Worm (Caenorhabditis elegans) whole organism, mixed stage, embryonic: ENCODE data around the gene pgl-3.

Experiments
- M03D4.4 ChIP-seq: sonication (generic microtip); optimal IDR thresholded peaks from 2 replicates; lab custom pipeline; 2017; ENCODE audit warnings: mild to moderate bottlenecking, missing genetic modification characterization, missing compliant biosample characterization
- blmp-1 ChIP-seq: fragments of 150-350 bp; optimal IDR thresholded peaks from 2 replicates; lab custom pipeline; 2014; ENCODE audit warnings: missing biosample characterization, missing genetic modification characterization
- ceh-39 ChIP-seq: fragments of 150-350 bp; optimal IDR thresholded peaks from 2 replicates; lab custom pipeline; 2014; ENCODE audit warnings: missing biosample characterization, missing genetic modification characterization
- ceh-83 ChIP-seq: fragments of 200-800 bp; sonication (Bioruptor generic); optimal IDR thresholded peaks from 2 replicates; lab custom pipeline; 2018; ENCODE audit warnings: mild to moderate bottlenecking, missing genetic modification characterization, missing compliant biosample characterization
- elt-1 ChIP-seq: sonication (generic microtip); optimal IDR thresholded peaks from 2 replicates; lab custom pipeline; 2017; ENCODE audit warnings: missing genetic modification characterization, mild to moderate bottlenecking, missing compliant biosample characterization, antibody characterized with exemption, moderate library complexity, borderline replicate concordance; ENCODE audit not compliant: insufficient read depth
- elt-3 ChIP-seq: fragments of 150-350 bp; optimal IDR thresholded peaks from 2 replicates; lab custom pipeline; 2014; ENCODE audit warnings: missing biosample characterization, missing genetic modification characterization
- flh-1 ChIP-seq: fragments of 200-800 bp; sonication (Bioruptor generic); optimal IDR thresholded peaks from 2 replicates; lab custom pipeline; 2018; ENCODE audit warnings: mild to moderate bottlenecking, missing genetic modification characterization, moderate library complexity, missing compliant biosample characterization
- ham-2 ChIP-seq: fragments of 200-800 bp; sonication (Bioruptor generic); optimal IDR thresholded peaks from 2 replicates; lab custom pipeline; 2018; ENCODE audit warnings: mild to moderate bottlenecking, missing genetic modification characterization, missing compliant biosample characterization
- hlh-1 ChIP-seq: fragments of 150-350 bp; optimal IDR thresholded peaks from 2 replicates; lab custom pipeline; 2014; ENCODE audit warnings: missing biosample characterization, missing genetic modification reagents, missing genetic modification characterization
- lin-13 ChIP-seq: fragments of 150-350 bp; optimal IDR thresholded peaks from 2 replicates; lab custom pipeline; 2014; ENCODE audit warnings: missing biosample characterization, missing genetic modification characterization
- lin-32 ChIP-seq: fragments of 200-800 bp; sonication (Bioruptor generic); optimal IDR thresholded peaks from 2 replicates; lab custom pipeline; 2018; ENCODE audit warnings: mild to moderate bottlenecking, missing genetic modification characterization, missing compliant biosample characterization
- lsy-2 ChIP-seq: fragments of 150-350 bp; optimal IDR thresholded peaks from 2 replicates; lab custom pipeline; 2014; ENCODE audit warnings: missing biosample characterization, missing genetic modification characterization
- mep-1 ChIP-seq: fragments of 150-350 bp; optimal IDR thresholded peaks from 2 replicates; lab custom pipeline; 2017; ENCODE audit warnings: missing biosample characterization, missing genetic modification reagents, missing genetic modification characterization, inconsistent platforms
- mls-2 ChIP-seq: sonication (generic microtip); optimal IDR thresholded peaks from 2 replicates; lab custom pipeline; 2016; ENCODE audit warnings: mild to moderate bottlenecking, missing genetic modification characterization, moderate library complexity, missing compliant biosample characterization
- nhr-12 ChIP-seq: fragments of 150-350 bp; optimal IDR thresholded peaks from 2 replicates; lab custom pipeline; 2014; ENCODE audit warnings: missing biosample characterization, missing genetic modification characterization
- nhr-2 ChIP-seq: fragments of 150-350 bp; optimal IDR thresholded peaks from 2 replicates; lab custom pipeline; 2014; ENCODE audit warnings: missing biosample characterization, missing genetic modification characterization
- nhr-237 ChIP-seq: fragments of 150-350 bp; optimal IDR thresholded peaks from 2 replicates; lab custom pipeline; 2014; ENCODE audit warnings: missing biosample characterization, missing genetic modification characterization
- nhr-28 ChIP-seq: fragments of 150-350 bp; optimal IDR thresholded peaks from 2 replicates; lab custom pipeline; 2014; ENCODE audit warnings: missing biosample characterization, missing genetic modification characterization
- pha-4 ChIP-seq: fragments of 150-350 bp; optimal IDR thresholded peaks from 2 replicates; lab custom pipeline; 2018; ENCODE audit warnings: missing biosample characterization, missing genetic modification reagents, missing genetic modification characterization
- snpc-4 ChIP-seq: fragments of 150-350 bp; optimal IDR thresholded peaks from 2 replicates; lab custom pipeline; 2014; ENCODE audit warnings: missing biosample characterization, missing genetic modification characterization
- tbx-8 ChIP-seq: fragments of 200-800 bp; sonication (Bioruptor generic); optimal IDR thresholded peaks from 2 replicates; lab custom pipeline; 2018; ENCODE audit warnings: mild to moderate bottlenecking, missing genetic modification characterization, moderate library complexity, missing compliant biosample characterization
- unc-120 ChIP-seq: sonication (generic microtip); optimal IDR thresholded peaks from 2 replicates; lab custom pipeline; 2017; ENCODE audit warnings: missing genetic modification characterization, missing compliant biosample characterization; ENCODE audit not compliant: poor library complexity, severe bottlenecking
- unc-39 ChIP-seq: fragments of 150-350 bp; optimal IDR thresholded peaks from 2 replicates; lab custom pipeline; 2014; ENCODE audit warnings: missing biosample characterization, missing genetic modification characterization
- unc-62 ChIP-seq: fragments of 150-350 bp; optimal IDR thresholded peaks from 2 replicates; lab custom pipeline; 2014; ENCODE audit warnings: missing biosample characterization, missing genetic modification reagents, missing genetic modification characterization
- zip-8 ChIP-seq: fragments of 150-350 bp; optimal IDR thresholded peaks from 2 replicates; lab custom pipeline; 2014; ENCODE audit warnings: missing biosample characterization, missing genetic modification characterization
- ztf-11 ChIP-seq: fragments of 150-350 bp; optimal IDR thresholded peaks from 2 replicates; lab custom pipeline; 2014; ENCODE audit warnings: missing biosample characterization, missing genetic modification characterization

Gene pgl-3

ce11 chrV:4769633-4770032, 13.9 kb downstream of the pgl-3 start, which contains the start of gene C18G1.9:
C18G1.9 (minus strand) TSS chrV:4769733.
- no peak for TF ChIP-seq nhr-28 (tag; lab: Kevin White, UChicago)
- no peak for TF ChIP-seq ceh-39 (tag; lab: Kevin White, UChicago)
- TF ChIP-seq blmp-1: no peak

DNA sequence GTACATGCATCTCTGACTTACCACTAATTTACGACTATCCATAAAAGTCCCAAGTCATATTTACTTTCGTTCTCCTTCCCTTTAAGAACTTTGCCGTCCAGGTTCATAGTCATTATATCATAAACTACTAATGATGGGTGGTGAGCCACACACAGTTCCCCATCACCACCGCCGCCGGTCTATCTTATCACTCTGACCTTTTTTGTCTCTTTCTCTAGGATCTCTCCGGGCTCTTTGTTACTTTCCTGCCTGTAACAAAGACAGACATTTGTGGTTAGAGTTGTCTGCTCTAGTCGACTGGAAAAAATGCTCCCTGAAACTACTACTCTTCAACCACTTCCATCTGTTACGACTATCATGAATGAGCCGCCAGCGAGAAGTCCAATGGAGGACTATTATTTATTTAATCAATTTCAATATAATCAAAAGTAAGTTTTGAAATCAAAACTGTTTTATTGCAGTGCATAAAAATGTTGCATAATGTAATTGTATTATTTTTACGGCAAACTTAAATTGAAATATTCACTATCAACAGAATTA, 14.7 kb downstream of the pgl-3 start, which contains the start of gene elt-7:
Gene elt-7 (plus strand): TSS at position 263 of the 540 bp plus-strand sequence.
- TF ChIP-seq ceh-83 (GFP tag; lab: Kevin White, UChicago) (no peak), unc-62 (no peak), mls-2 (tag; lab: Kevin White, UChicago) (no peak), zip-8 (tag; lab: Kevin White, UChicago) (no peak)

- no peak for TF ChIP-seq nhr-2 (tag; lab: Kevin White, UChicago)
- peak; percentile 29 for TF ChIP-seq unc-120 (tag; lab: Kevin White, UChicago)
These were observed 19.4 kb downstream of the pgl-3 start for ce11 chrV:4775140-4775539.

ce11 chrV:4777388-4777986, 21.7 kb downstream of the pgl-3 start, which contains the start of gene C18G1.1:
C18G1.1 (plus strand) TSS chrV:4777960.
- TF ChIP-seq nhr-28 (tag; lab: Kevin White, UChicago) (no peak), mep-1 (tag; lab: Kevin White, UChicago) (no peak), unc-62 (peak; percentile 99), hlh-1 (tag; lab: Kevin White, UChicago) (peak; percentile 89), snpc-4 (no peak), unc-39 (no peak), unc-120 (tag; lab: Kevin White, UChicago) (peak; percentile 26), ztf-11 (no peak)

DNA sequence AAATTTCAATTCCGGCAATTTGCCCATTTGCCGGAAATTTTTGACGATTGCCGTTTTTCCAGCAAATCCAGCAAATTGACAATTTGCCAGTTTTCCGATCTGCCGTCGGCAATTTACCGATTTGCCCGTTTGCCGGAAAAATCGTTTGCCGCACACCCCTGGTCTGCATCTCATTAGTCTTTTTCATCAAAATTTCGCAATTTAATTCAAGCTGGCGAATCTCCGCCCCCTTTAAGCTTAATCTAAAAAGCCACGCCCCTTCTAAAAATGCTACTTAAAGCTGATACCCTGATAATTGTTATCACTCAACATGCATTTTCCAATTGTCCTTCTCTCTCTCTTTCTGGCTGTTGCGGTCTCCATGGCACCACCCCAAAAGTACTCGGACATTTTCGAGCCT, 27.5 kb downstream of the pgl-3 start, which contains the start of gene Y60C6A.1:
Gene Y60C6A.1 (plus strand): TSS at position 301 of the 400 bp plus-strand sequence.
- TF ChIP-seq mep-1 (tag; lab: Kevin White, UChicago) (no peak), lin-13 (tag; lab: Kevin White, UChicago) (no peak), nhr-28 (tag; lab: Kevin White, UChicago) (no peak), hlh-1 (tag; lab: Kevin White, UChicago) (no peak), nhr-237 (tag; lab: Kevin White, UChicago) (no peak), flh-1 (GFP tag; lab: Kevin White, UChicago) (no peak), unc-39 (no peak), snpc-4 (no peak), M03D4.4 (tag; lab: Kevin White, UChicago) (no peak), elt-3 (tag; lab: Kevin White, UChicago) (no peak), tbx-8 (GFP tag; lab: Kevin White, UChicago) (no peak), unc-62 (no peak)
- TF ChIP-seq, all 35 proteins: peak for 0

- TF ChIP-seq nhr-237 (tag; lab: Kevin White, UChicago) (no peak), nhr-12 (tag; lab: Kevin White, UChicago) (no peak)
These were observed 29.6 kb downstream of the pgl-3 start, which contains the start of the genes Y60C6A.2 and Y60C6A.3 for ce11 chrV:4785333-4785852. Y60C6A.2 (minus strand) TSS chrV:4785433. Y60C6A.3 (plus strand) TSS chrV:4785802.

ce11 chrV:4787166-4787565, 31.4 kb downstream of the pgl-3 start, which contains the start of gene R02F11.9:
R02F11.9 (plus strand) TSS chrV:4787466.
- TF ChIP-seq unc-39 (no peak), M03D4.4 (tag; lab: Kevin White, UChicago) (no peak), pha-4 (tag; lab: Kevin White, UChicago) (no peak), lin-13 (tag; lab: Kevin White, UChicago) (no peak), mls-2 (tag; lab: Kevin White, UChicago) (no peak), flh-1 (GFP tag; lab: Kevin White, UChicago) (no peak), lin-32 (GFP tag; lab: Kevin White, UChicago) (no peak), blmp-1 (no peak), elt-1 (tag; lab: Kevin White, UChicago) (no peak), zip-8 (tag; lab: Kevin White, UChicago) (no peak), ham-2 (no peak), lsy-2 (no peak), hlh-1 (tag; lab: Kevin White, UChicago) (no peak), nhr-237 (tag; lab: Kevin White, UChicago) (no peak), unc-62 (no peak), ztf-11 (no peak), tbx-8 (GFP tag; lab: Kevin White, UChicago) (no peak)
